Fruit fly (Drosophila melanogaster) whole organism, embryonic: ENCODE data around the gene CG33631.
A peak's percentile ranks its signal among the peaks of the same experiment; 100 is the strongest.

Experiments
- BtbVII ChIP-seq: fragments of 200-800 bp; sonication (Bioruptor generic); optimal IDR thresholded peaks from 3 replicates; lab custom pipeline; 2017; ENCODE audit warnings: missing biosample characterization, mild to moderate bottlenecking, missing genetic modification characterization
- CG10321 ChIP-seq: fragments of 200-800 bp; sonication (Bioruptor generic); IDR thresholded peaks from 2 replicates; pipeline ENCODE4 v1.3.6; 2022; ENCODE audit warnings: missing biosample characterization, missing genetic modification characterization
- CG10462 ChIP-seq: fragments of 200-800 bp; sonication (Bioruptor generic); optimal IDR thresholded peaks from 2 replicates; lab custom pipeline; 2016; ENCODE audit warnings: missing biosample characterization, missing genetic modification characterization
- CG11695 ChIP-seq: fragments of 200-800 bp; sonication (Bioruptor generic); IDR thresholded peaks from 3 replicates; pipeline ENCODE4 v1.3.6; 2022; ENCODE audit warnings: missing biosample characterization, missing genetic modification characterization
- CG12769 ChIP-seq: fragments of 200-800 bp; sonication (Bioruptor generic); optimal IDR thresholded peaks from 2 replicates; lab custom pipeline; 2019; ENCODE audit warnings: missing biosample characterization, mild to moderate bottlenecking, missing genetic modification characterization, moderate library complexity
- CG13894 ChIP-seq: fragments of 200-800 bp; sonication (Bioruptor generic); optimal IDR thresholded peaks from 3 replicates; lab custom pipeline; 2018; ENCODE audit warnings: missing biosample characterization, mild to moderate bottlenecking, missing genetic modification characterization, moderate library complexity
- CG14441 ChIP-seq: fragments of 200-800 bp; sonication (Bioruptor generic); IDR thresholded peaks from 2 replicates; pipeline ENCODE4 v1.3.6; 2022; ENCODE audit warnings: missing biosample characterization, missing genetic modification characterization
- CG2199 ChIP-seq: fragments of 200-800 bp; sonication (Bioruptor generic); IDR thresholded peaks from 3 replicates; pipeline ENCODE4 v1.3.6; 2022; ENCODE audit warnings: missing biosample characterization, missing genetic modification characterization
- CG2678 ChIP-seq: fragments of 200-800 bp; sonication (Bioruptor generic); optimal IDR thresholded peaks from 3 replicates; lab custom pipeline; 2019; ENCODE audit warnings: missing biosample characterization, mild to moderate bottlenecking, missing genetic modification characterization, moderate library complexity
- CG34422 ChIP-seq: fragments of 200-800 bp; sonication (Bioruptor generic); IDR thresholded peaks from 3 replicates; pipeline ENCODE4 v1.3.6; 2022; ENCODE audit warnings: missing biosample characterization, missing genetic modification characterization
- CG4360 ChIP-seq: fragments of 200-800 bp; sonication (Bioruptor generic); IDR thresholded peaks from 2 replicates; pipeline ENCODE4 v1.3.6; 2022; ENCODE audit warnings: missing biosample characterization, missing genetic modification characterization
- CG6254 ChIP-seq: fragments of 200-800 bp; sonication (Bioruptor generic); optimal IDR thresholded peaks from 3 replicates; lab custom pipeline; 2017; ENCODE audit warnings: mild to moderate bottlenecking, missing biosample characterization, missing genetic modification reagents, missing genetic modification characterization
- CG6813 ChIP-seq: fragments of 200-800 bp; sonication (Bioruptor generic); optimal IDR thresholded peaks from 2 replicates; lab custom pipeline; 2017; ENCODE audit warnings: missing biosample characterization, missing genetic modification characterization, mild to moderate bottlenecking, moderate library complexity, missing genetic modification reagents
- CG6854 ChIP-seq: fragments of 200-800 bp; sonication (Bioruptor generic); optimal IDR thresholded peaks from 3 replicates; lab custom pipeline; 2017; ENCODE audit warnings: missing biosample characterization, mild to moderate bottlenecking, missing genetic modification characterization
- CG7357 ChIP-seq: fragments of 200-800 bp; sonication (Bioruptor generic); IDR thresholded peaks from 3 replicates; pipeline ENCODE4 v1.3.6; 2022; ENCODE audit warnings: missing biosample characterization, missing genetic modification characterization
- CG7987 ChIP-seq: fragments of 200-800 bp; sonication (Bioruptor generic); optimal IDR thresholded peaks from 2 replicates; lab custom pipeline; 2018; ENCODE audit warnings: missing biosample characterization, mild to moderate bottlenecking, missing genetic modification characterization, moderate library complexity
- CG8290 ChIP-seq, 3 experiments: fragments of 200-800 bp; sonication (Bioruptor generic); optimal IDR thresholded peaks; 2 replicates each; lab custom pipeline; 2016 to 2019; ENCODE audit warnings: missing biosample characterization in 3 of 3, missing genetic modification characterization in 3 of 3, mild to moderate bottlenecking in 2 of 3, moderate library complexity in 1 of 3
- CTCF ChIP-seq: fragments of 200-800 bp; sonication (Bioruptor generic); optimal IDR thresholded peaks from 2 replicates; lab custom pipeline; 2017; ENCODE audit warnings: missing biosample characterization, mild to moderate bottlenecking, missing genetic modification characterization, moderate library complexity
- Dip3 ChIP-seq: fragments of 200-800 bp; sonication (Bioruptor generic); optimal IDR thresholded peaks from 3 replicates; lab custom pipeline; 2016; ENCODE audit warnings: missing biosample characterization, missing genetic modification characterization
- Drgx ChIP-seq: fragments of 200-800 bp; sonication (Bioruptor generic); IDR thresholded peaks from 2 replicates; pipeline ENCODE4 v1.3.6; 2022; ENCODE audit warnings: missing biosample characterization, missing genetic modification characterization
- Ets65A ChIP-seq: fragments of 200-800 bp; sonication (Bioruptor generic); peaks from one replicate; lab custom pipeline; 2016; ENCODE audit warnings: missing biosample characterization, missing genetic modification characterization
- Fer1 ChIP-seq: fragments of 200-800 bp; sonication (Bioruptor generic); optimal IDR thresholded peaks from 2 replicates; lab custom pipeline; 2017; ENCODE audit warnings: missing biosample characterization, mild to moderate bottlenecking, missing genetic modification characterization
- Hr3 ChIP-seq: fragments of 200-800 bp; sonication (Bioruptor generic); optimal IDR thresholded peaks from 3 replicates; lab custom pipeline; 2016; ENCODE audit warnings: missing biosample characterization, missing genetic modification characterization
- Med ChIP-seq: fragments of 200-800 bp; sonication (Bioruptor generic); peaks from one replicate; lab custom pipeline; 2016; ENCODE audit warnings: missing biosample characterization, missing genetic modification characterization, mild to moderate bottlenecking, inconsistent platforms, moderate library complexity
- Opbp ChIP-seq: fragments of 200-800 bp; sonication (Bioruptor generic); IDR thresholded peaks from 3 replicates; pipeline ENCODE4 v1.3.6; 2022; ENCODE audit warnings: missing biosample characterization, missing genetic modification characterization; ENCODE audit not compliant: partially characterized antibody
- Sox100B ChIP-seq: fragments of 200-800 bp; sonication (Bioruptor generic); optimal IDR thresholded peaks from 3 replicates; lab custom pipeline; 2018; ENCODE audit warnings: missing biosample characterization, mild to moderate bottlenecking, missing genetic modification characterization
- Trl ChIP-seq, 3 experiments: fragments of >200 bp in 2 of 3; fragments of 200-800 bp in 1 of 3; sonication (Bioruptor generic) in 1 of 3; optimal IDR thresholded peaks; 2 replicates in 1 of 3; 3 replicates in 2 of 3; lab custom pipeline; 2016 to 2017; ENCODE audit warnings: missing biosample characterization in 1 of 3, missing genetic modification characterization in 1 of 3
- al ChIP-seq: fragments of 200-800 bp; sonication (Bioruptor generic); IDR thresholded peaks from 2 replicates; pipeline ENCODE4 v1.3.6; 2022; ENCODE audit warnings: missing biosample characterization, missing genetic modification characterization
- ase ChIP-seq: fragments of 200-800 bp; sonication (Bioruptor generic); IDR thresholded peaks from 3 replicates; pipeline ENCODE4 v1.3.6; 2022; ENCODE audit warnings: missing biosample characterization, missing genetic modification characterization
- chinmo ChIP-seq: fragments of 200-800 bp; sonication (Bioruptor generic); IDR thresholded peaks from 4 replicates; pipeline ENCODE4 v1.3.6; 2022; ENCODE audit warnings: missing biosample characterization, missing genetic modification characterization; ENCODE audit not compliant: partially characterized antibody
- chm ChIP-seq: fragments of 200-800 bp; sonication (Bioruptor generic); IDR thresholded peaks from 2 replicates; pipeline ENCODE4 v1.3.6; 2022; ENCODE audit warnings: missing biosample characterization, missing genetic modification characterization
- crp ChIP-seq, 2 experiments: fragments of 200-800 bp; sonication (Bioruptor generic); optimal IDR thresholded peaks; 2 replicates in 1 of 2; 3 replicates in 1 of 2; lab custom pipeline; 2017; ENCODE audit warnings: missing biosample characterization in 2 of 2, missing genetic modification characterization in 2 of 2, mild to moderate bottlenecking in 1 of 2, moderate library complexity in 1 of 2
- ftz-f1 ChIP-seq: fragments of 200-800 bp; sonication (Bioruptor generic); optimal IDR thresholded peaks from 2 replicates; lab custom pipeline; 2016; ENCODE audit warnings: missing biosample characterization, missing genetic modification characterization
- fu2 ChIP-seq: fragments of 200-800 bp; sonication (Bioruptor generic); optimal IDR thresholded peaks from 2 replicates; lab custom pipeline; 2016; ENCODE audit warnings: missing biosample characterization, missing genetic modification characterization
- gro ChIP-seq: fragments of 200-800 bp; sonication (Bioruptor generic); optimal IDR thresholded peaks from 2 replicates; lab custom pipeline; 2016; ENCODE audit warnings: missing biosample characterization, missing genetic modification characterization
- her ChIP-seq: fragments of 200-800 bp; sonication (Bioruptor generic); optimal IDR thresholded peaks from 2 replicates; lab custom pipeline; 2016; ENCODE audit warnings: missing biosample characterization, missing genetic modification characterization
- lab ChIP-seq: fragments of 200-800 bp; sonication (Bioruptor generic); optimal IDR thresholded peaks from 3 replicates; lab custom pipeline; 2017; ENCODE audit warnings: missing biosample characterization, missing genetic modification characterization, mild to moderate bottlenecking, moderate library complexity, missing genetic modification reagents
- lbe ChIP-seq: fragments of 200-800 bp; sonication (Bioruptor generic); optimal IDR thresholded peaks from 2 replicates; lab custom pipeline; 2016; ENCODE audit warnings: missing biosample characterization, mild to moderate bottlenecking, missing genetic modification characterization
- lov ChIP-seq, 2 experiments: fragments of 200-800 bp in 1 of 2; fragments of >200 bp in 1 of 2; sonication (Bioruptor generic) in 1 of 2; IDR thresholded peaks in 1 of 2; optimal IDR thresholded peaks in 1 of 2; 2 replicates in 1 of 2; 3 replicates in 1 of 2; pipeline versions ENCODE4 v1.3.6 to Lab custom; 2017 to 2022; ENCODE audit warnings: missing biosample characterization in 1 of 2, missing genetic modification characterization in 1 of 2
- oc ChIP-seq: fragments of 200-800 bp; sonication (Bioruptor generic); optimal IDR thresholded peaks from 2 replicates; lab custom pipeline; 2018; ENCODE audit warnings: missing biosample characterization, mild to moderate bottlenecking, missing genetic modification characterization, moderate library complexity
- row ChIP-seq: fragments of 200-800 bp; sonication (Bioruptor generic); IDR thresholded peaks from 3 replicates; pipeline ENCODE4 v1.3.6; 2022; ENCODE audit warnings: missing biosample characterization, missing genetic modification characterization
- seq ChIP-seq: fragments of 200-800 bp; sonication (Bioruptor generic); IDR thresholded peaks from 2 replicates; pipeline ENCODE4 v1.3.6; 2022; ENCODE audit warnings: missing biosample characterization, missing genetic modification characterization
- slp2 ChIP-seq: fragments of 200-800 bp; sonication (Bioruptor generic); optimal IDR thresholded peaks from 2 replicates; lab custom pipeline; 2016; ENCODE audit warnings: missing biosample characterization, missing genetic modification characterization
- sr ChIP-seq: fragments of 200-800 bp; sonication (Bioruptor generic); IDR thresholded peaks from 3 replicates; pipeline ENCODE4 v1.3.6; 2022; ENCODE audit warnings: missing biosample characterization, missing genetic modification characterization

CG33631 gene

DNA sequence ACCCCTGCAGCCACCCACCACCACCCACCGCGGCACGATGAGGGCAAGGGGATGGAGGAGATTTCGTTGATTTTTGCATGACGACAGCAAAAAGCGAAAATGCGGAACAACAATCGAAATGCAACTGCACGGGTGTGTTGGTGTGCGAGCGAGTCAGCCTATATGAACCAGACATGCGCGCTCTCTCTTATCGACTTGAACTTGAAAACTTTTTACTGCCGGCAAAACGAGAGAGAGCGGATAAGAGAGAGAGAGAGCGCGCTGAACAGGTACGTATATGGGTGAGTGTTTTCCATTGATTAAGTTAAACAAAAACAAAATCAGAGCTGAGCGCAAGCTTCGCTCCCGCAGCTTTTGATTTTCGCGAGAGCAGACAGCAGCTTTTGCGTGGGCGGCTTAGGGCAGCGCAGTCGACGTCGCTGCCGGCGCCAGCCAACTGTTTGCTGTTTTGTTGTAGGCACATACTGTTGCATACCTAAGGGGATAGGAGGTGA, 25.4 kb downstream of the CG33631 start (continued):
- no peak for TF ChIP-seq CG10462 (GFP tag; lab: Kevin White, UChicago)
- TF ChIP-seq lbe (GFP tag; lab: Kevin White, UChicago) = peak; percentile 67
- TF ChIP-seq Trl (optimal IDR thresholded peaks at IDR 0.05; lab: Kevin White, UChicago) = peak; percentile 90 to 98
- peak; percentile 51 for TF ChIP-seq Trl (GFP tag; optimal IDR thresholded peaks at IDR 0.05; lab: Kevin White, UChicago)
- TF ChIP-seq seq (GFP tag; lab: Robert Waterston, UW) = 0 out of 2 replicates have a peak, but pooled peaks have one; percentile 17
- TF ChIP-seq CG12769 = peak; percentile 17
- TF ChIP-seq Fer1 (GFP tag; lab: Kevin White, UChicago) = peak; percentile 8
- TF ChIP-seq CG10321 = peak; percentile 86
- 0 out of 3 replicates have a peak, but pooled peaks have one; percentile 18 for TF ChIP-seq Opbp (GFP tag; lab: Robert Waterston, UW)
- TF ChIP-seq Hr3 (GFP tag; lab: Kevin White, UChicago) = no peak
- no peak for TF ChIP-seq CG14441 (GFP tag; lab: Robert Waterston, UW)
- no peak for TF ChIP-seq CG4360 (GFP tag; lab: Robert Waterston, UW)
- peak; percentile 20; the same call in 1 of the 3 replicates for TF ChIP-seq CG34422 (GFP tag; lab: Robert Waterston, UW)
- no peak for TF ChIP-seq CG2678 (tag; lab: Kevin White, UChicago)
- peak; percentile 99 for TF ChIP-seq sr (GFP tag; lab: Robert Waterston, UW)
- no peak for TF ChIP-seq fu2
- TF ChIP-seq ftz-f1 (GFP tag; lab: Kevin White, UChicago) = peak; percentile 96
- peak; percentile 46 for TF ChIP-seq oc
- TF ChIP-seq, all 482 proteins: peak for 36

DNA sequence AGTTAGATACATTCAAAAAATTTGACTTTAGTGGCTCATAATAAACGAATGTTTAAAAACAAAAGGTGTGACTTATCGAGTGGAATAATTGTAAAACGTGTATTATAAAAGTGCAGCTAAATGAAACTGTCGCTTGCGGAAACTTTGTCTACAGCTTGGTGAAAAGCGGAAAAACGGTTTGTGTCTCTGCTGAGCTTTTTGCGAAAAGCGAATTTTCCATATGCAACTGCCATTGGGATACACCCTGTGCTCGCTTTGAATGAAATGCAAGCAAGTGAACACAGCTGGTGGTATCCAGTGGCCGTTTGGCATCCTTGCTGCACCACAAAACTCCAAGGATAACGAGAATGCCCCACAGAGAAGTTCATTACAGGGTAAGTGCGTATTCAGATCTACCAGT, 27.1 kb downstream of the CG33631 start:
- 0 out of 4 replicates have a peak, but pooled peaks have one; percentile 15 for TF ChIP-seq chinmo (GFP tag; lab: Robert Waterston, UW)
- TF ChIP-seq CG7357 (GFP tag; lab: Robert Waterston, UW) = no peak
- peak; percentile 8 for TF ChIP-seq Med (GFP tag; lab: Kevin White, UChicago)
- peak; percentile 94 for TF ChIP-seq CG6254 (GFP tag; lab: Kevin White, UChicago)
- TF ChIP-seq CTCF (GFP tag; lab: Kevin White, UChicago) = peak; percentile 76
- no peak for TF ChIP-seq CG13894
- 0 out of 3 replicates have a peak, but pooled peaks have one; percentile 12 for TF ChIP-seq CG2199 (GFP tag; lab: Robert Waterston, UW)

DNA sequence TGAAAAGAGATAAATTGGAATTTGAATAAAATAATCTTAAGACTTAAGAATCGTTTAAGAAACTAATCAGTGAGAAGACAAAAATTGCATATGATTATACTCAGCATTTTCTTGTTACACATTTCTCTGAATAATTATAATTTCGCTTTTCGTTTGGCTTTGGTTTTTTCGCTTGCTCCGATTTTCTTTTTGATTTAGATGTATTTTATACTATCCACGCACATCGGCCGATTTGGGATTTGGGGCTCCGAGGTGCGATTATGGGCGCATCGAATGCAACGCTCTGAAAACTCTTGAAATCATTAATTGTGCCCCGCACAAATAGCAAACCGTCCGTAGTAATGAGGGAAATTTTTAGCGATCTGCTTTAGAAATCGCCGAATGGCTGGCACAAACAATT, 27.7 kb downstream of the CG33631 start:
- TF ChIP-seq al = no peak

DNA sequence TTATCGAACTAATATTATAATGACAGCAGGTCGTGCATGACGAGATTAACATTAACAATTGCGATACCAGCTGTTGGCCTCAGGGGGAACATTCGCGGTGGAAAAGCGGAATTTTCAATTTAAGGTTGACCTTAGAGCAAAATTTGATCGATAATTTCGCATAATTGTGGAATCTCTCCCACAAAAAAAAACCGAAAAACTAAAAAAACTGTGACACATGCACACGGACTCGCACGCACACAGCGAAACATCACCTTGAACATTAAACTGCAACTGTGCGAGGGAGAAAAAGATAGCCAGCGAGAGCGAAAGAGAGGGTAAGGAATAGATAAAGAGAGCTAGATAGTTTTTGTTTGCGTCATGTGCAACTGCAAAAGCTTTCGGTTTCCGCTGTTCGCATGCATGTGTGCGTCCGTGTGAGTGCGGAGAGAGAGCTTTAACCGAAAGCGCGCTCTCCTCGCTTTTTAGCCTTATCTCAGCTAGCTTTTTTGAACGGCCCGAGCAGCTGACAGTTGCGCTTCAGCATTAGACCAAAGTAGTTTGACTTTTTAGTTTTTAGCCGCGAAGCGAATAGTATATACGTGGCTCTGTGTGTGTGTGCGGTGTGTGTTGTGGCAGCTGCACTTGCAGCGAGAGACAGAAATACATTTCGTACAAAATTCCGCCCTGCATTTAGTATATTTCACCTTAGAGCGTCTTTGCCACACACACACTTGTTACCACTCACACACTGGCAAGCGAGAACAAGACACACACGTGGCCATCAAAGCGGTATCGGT, 29.6 kb downstream of the CG33631 start:
- peak; percentile 20 for TF ChIP-seq her (GFP tag; lab: Kevin White, UChicago)
- TF ChIP-seq Dip3 (GFP tag; lab: Kevin White, UChicago) = no peak
- TF ChIP-seq CG8290 (GFP tag; optimal IDR thresholded peaks at IDR 0.05; lab: Kevin White, UChicago) = no peak
- TF ChIP-seq CG8290 (tag; optimal IDR thresholded peaks at IDR 0.05; lab: Kevin White, UChicago) = peak in 1 of 2 experiments; percentile 14
- TF ChIP-seq slp2 (GFP tag; lab: Kevin White, UChicago) = no peak
- peak; percentile 62 for TF ChIP-seq Ets65A (GFP tag; lab: Kevin White, UChicago)
- no peak for TF ChIP-seq row (GFP tag; lab: Robert Waterston, UW)
- no peak for TF ChIP-seq CG7987 (GFP tag; lab: Kevin White, UChicago)
- TF ChIP-seq gro (GFP tag; lab: Kevin White, UChicago) = peak; percentile 27
- TF ChIP-seq BtbVII (GFP tag; lab: Kevin White, UChicago) = peak; percentile 42
- TF ChIP-seq CG6854 (GFP tag; lab: Kevin White, UChicago) = peak; percentile 8
- TF ChIP-seq CG11695 (GFP tag; lab: Robert Waterston, UW) = peak; percentile 27; the same call in 1 of the 3 replicates
- TF ChIP-seq chm = peak; percentile 31; the same call in 1 of the 2 replicates
- peak in 1 of 2 experiments; percentile 58 for TF ChIP-seq crp (GFP tag; optimal IDR thresholded peaks at IDR 0.05; lab: Kevin White, UChicago)
- peak; percentile 50 for TF ChIP-seq CG6813 (GFP tag; lab: Kevin White, UChicago)
- TF ChIP-seq Drgx (GFP tag; lab: Robert Waterston, UW) = peak; percentile 36
- no peak for TF ChIP-seq lov (optimal IDR thresholded peaks at IDR 0.05; lab: Kevin White, UChicago)
- 0 out of 3 replicates have a peak, but pooled peaks have one; percentile 21 for TF ChIP-seq lov (GFP tag; IDR thresholded peaks at IDR 0.05; lab: Robert Waterston, UW)
- TF ChIP-seq ase (GFP tag; lab: Robert Waterston, UW) = 0 out of 3 replicates have a peak, but pooled peaks have one; percentile 28
- TF ChIP-seq Sox100B (GFP tag; lab: Kevin White, UChicago) = no peak
- peak; percentile 19 for TF ChIP-seq lab (GFP tag; lab: Kevin White, UChicago)
